Fruit fly (Drosophila melanogaster) whole organism: ENCODE results near the gene CG13285.

Experiments
- CG8478 ChIP-seq: fragments of >200 bp; optimal IDR thresholded peaks from 2 replicates; lab custom pipeline; 2018; ENCODE audit warnings: inconsistent platforms
- Dll ChIP-seq: fragments of >200 bp; optimal IDR thresholded peaks from 2 replicates; lab custom pipeline; 2017
- EcR ChIP-seq, 2 experiments: fragments of >200 bp; optimal IDR thresholded peaks; 2 replicates each; lab custom pipeline; 2017; ENCODE audit warnings: missing biosample characterization in 2 of 2, missing genetic modification characterization in 2 of 2, missing genetic modification reagents in 2 of 2
- pan ChIP-seq: fragments of >200 bp; optimal IDR thresholded peaks from 2 replicates; lab custom pipeline; 2017
- psq ChIP-seq: fragments of >200 bp; optimal IDR thresholded peaks from 2 replicates; lab custom pipeline; 2017
- usp ChIP-seq: fragments of >200 bp; optimal IDR thresholded peaks from 2 replicates; lab custom pipeline; 2017; ENCODE audit warnings: missing biosample characterization, missing genetic modification characterization, mixed read lengths

CG13285 gene

dm6 chr3L:5540637-5541241, 5.2 kb upstream of the CG13285 start:
- TF ChIP-seq pan (lab: Kevin White, UChicago) (no peak), psq (lab: Kevin White, UChicago) (no peak), Dll (lab: Kevin White, UChicago) (peak; percentile 14), usp (no peak), EcR (GFP tag; optimal IDR thresholded peaks at IDR 0.05; lab: Kevin White, UChicago) (no peak)

- TF ChIP-seq EcR (GFP tag; optimal IDR thresholded peaks at IDR 0.05; lab: Kevin White, UChicago) = no peak
Observed at dm6 chr3L:5534253-5534652, 1.3 kb downstream of the CG13285 start.

dm6 chr3L:5529241-5529640, 6.3 kb downstream of the CG13285 start, which contains the start of gene Lkr:
TSS of gene Lkr (minus strand) at chr3L:5529341.
- TF ChIP-seq psq (lab: Kevin White, UChicago) = no peak
- TF ChIP-seq EcR (GFP tag; optimal IDR thresholded peaks at IDR 0.05; lab: Kevin White, UChicago) = no peak
- no peak for TF ChIP-seq pan (lab: Kevin White, UChicago)
- no peak for TF ChIP-seq Dll (lab: Kevin White, UChicago)
- no peak for TF ChIP-seq usp
- no peak for TF ChIP-seq CG8478 (lab: Kevin White, UChicago)

- TF ChIP-seq pan (lab: Kevin White, UChicago) = no peak
- no peak for TF ChIP-seq EcR (GFP tag; optimal IDR thresholded peaks at IDR 0.05; lab: Kevin White, UChicago)
- TF ChIP-seq CG8478 (lab: Kevin White, UChicago) = no peak
- TF ChIP-seq psq (lab: Kevin White, UChicago) = no peak
- no peak for TF ChIP-seq Dll (lab: Kevin White, UChicago)
- TF ChIP-seq usp = no peak
Observed at dm6 chr3L:5522904-5523428, 12.6 kb downstream of the CG13285 start.

dm6 chr3L:5511959-5512358, 23.6 kb downstream of the CG13285 start:
- TF ChIP-seq EcR (GFP tag; optimal IDR thresholded peaks at IDR 0.05; lab: Kevin White, UChicago) (no peak), Dll (lab: Kevin White, UChicago) (no peak), pan (lab: Kevin White, UChicago) (no peak), usp (no peak), CG8478 (lab: Kevin White, UChicago) (no peak), psq (lab: Kevin White, UChicago) (no peak)

dm6 chr3L:5510760-5511159, 24.8 kb downstream of the CG13285 start, which contains the start of gene CG34342:
TSS of gene CG34342 (minus strand) at chr3L:5510860.
- TF ChIP-seq pan (lab: Kevin White, UChicago) = no peak

dm6 chr3L:5498858-5499257, 36.7 kb downstream of the CG13285 start, which contains the start of gene blanks:
TSS of gene blanks (minus strand) at chr3L:5498958.
- TF ChIP-seq CG8478 (lab: Kevin White, UChicago) = no peak
- TF ChIP-seq pan (lab: Kevin White, UChicago) = no peak
- no peak for TF ChIP-seq usp
- TF ChIP-seq EcR (GFP tag; optimal IDR thresholded peaks at IDR 0.05; lab: Kevin White, UChicago) = no peak
- no peak for TF ChIP-seq psq (lab: Kevin White, UChicago)
- no peak for TF ChIP-seq Dll (lab: Kevin White, UChicago)
